Worm (Caenorhabditis elegans) whole organism, early embryonic: ENCODE results near the gene T14B4.9.

Source experiments
- B0310.2 ChIP-seq: sonication (generic microtip); optimal IDR thresholded peaks from 2 replicates; lab custom pipeline; 2016; ENCODE audit warnings: mild to moderate bottlenecking, missing genetic modification characterization, missing compliant biosample characterization
- F13C5.2 ChIP-seq: sonication (generic microtip); optimal IDR thresholded peaks from 2 replicates; lab custom pipeline; 2017; ENCODE audit warnings: mild to moderate bottlenecking, missing genetic modification characterization, inconsistent platforms, missing compliant biosample characterization
- flt-1 ChIP-seq: fragments of 200-800 bp; sonication (Bioruptor generic); IDR thresholded peaks from 2 replicates; pipeline ENCODE4 v1.3.6; 2022; ENCODE audit warnings: missing genetic modification characterization, missing compliant biosample characterization
- hmbx-1 ChIP-seq: sonication (generic microtip); optimal IDR thresholded peaks from 2 replicates; lab custom pipeline; 2016; ENCODE audit warnings: mild to moderate bottlenecking, missing genetic modification characterization, missing compliant biosample characterization
- hmg-4 ChIP-seq: fragments of 200-800 bp; sonication (Bioruptor generic); optimal IDR thresholded peaks from 2 replicates; lab custom pipeline; 2018; ENCODE audit warnings: mild to moderate bottlenecking, missing genetic modification characterization, missing compliant biosample characterization
- scrt-1 ChIP-seq: fragments of 200-800 bp; sonication (Bioruptor generic); IDR thresholded peaks from 2 replicates; pipeline ENCODE4 v1.3.6; 2022; ENCODE audit warnings: missing genetic modification characterization, missing compliant biosample characterization
- tbx-37 ChIP-seq: fragments of 200-800 bp; sonication (Bioruptor generic); conservative IDR thresholded peaks from 2 replicates; pipeline ENCODE4 v1.3.6; 2022; ENCODE audit warnings: missing genetic modification reagents, missing genetic modification characterization, missing compliant biosample characterization

ce11 chrII:6713832-6714342 is 19.7 kb downstream of the T14B4.9 start, which contains the start of gene dpy-2:
- TF ChIP-seq flt-1 (GFP tag; lab: Robert Waterston, UW) (no peak), hmbx-1 (tag; lab: Kevin White, UChicago) (no peak), hmg-4 (no peak), scrt-1 (GFP tag; lab: Robert Waterston, UW) (no peak), tbx-37 (no peak), B0310.2 (tag; lab: Kevin White, UChicago) (no peak), F13C5.2 (no peak)
